Worm (Caenorhabditis elegans) whole organism, L2 larva: ENCODE results near the gene oac-14.

Experiments used
- C34F6.9 ChIP-seq: fragments of 150-350 bp; optimal IDR thresholded peaks from 2 replicates; lab custom pipeline; 2014; ENCODE audit warnings: missing biosample characterization, missing genetic modification characterization
- F13H6.1 ChIP-seq: sonication (generic microtip); optimal IDR thresholded peaks from 2 replicates; lab custom pipeline; 2016; ENCODE audit warnings: missing genetic modification characterization, missing compliant biosample characterization
- R02D3.7 ChIP-seq: fragments of 150-350 bp; optimal IDR thresholded peaks from 2 replicates; lab custom pipeline; 2014; ENCODE audit warnings: missing biosample characterization, missing genetic modification characterization
- Y55F3AM.14 ChIP-seq: fragments of 200-800 bp; sonication (Bioruptor generic); optimal IDR thresholded peaks from 2 replicates; lab custom pipeline; 2018; ENCODE audit warnings: mild to moderate bottlenecking, missing genetic modification characterization, missing compliant biosample characterization
- ZK546.5 ChIP-seq: sonication (generic microtip); optimal IDR thresholded peaks from 2 replicates; lab custom pipeline; 2017; ENCODE audit warnings: missing biosample characterization, missing genetic modification characterization
- alr-1 ChIP-seq: fragments of 150-350 bp; optimal IDR thresholded peaks from 2 replicates; lab custom pipeline; 2014; ENCODE audit warnings: missing biosample characterization, missing genetic modification characterization
- aly-2 ChIP-seq: fragments of 150-350 bp; optimal IDR thresholded peaks from 2 replicates; lab custom pipeline; 2014; ENCODE audit warnings: missing biosample characterization, missing genetic modification characterization
- ama-1 ChIP-seq: fragments of 150-350 bp; optimal IDR thresholded peaks from 2 replicates; lab custom pipeline; 2018; ENCODE audit warnings: inconsistent platforms
- ceh-16 ChIP-seq: fragments of 150-350 bp; optimal IDR thresholded peaks from 2 replicates; lab custom pipeline; 2014; ENCODE audit warnings: missing biosample characterization, missing genetic modification characterization
- ceh-82 ChIP-seq: fragments of 150-350 bp; optimal IDR thresholded peaks from 2 replicates; lab custom pipeline; 2014; ENCODE audit warnings: missing biosample characterization, missing genetic modification characterization
- crh-2 ChIP-seq: sonication (generic microtip); optimal IDR thresholded peaks from 2 replicates; lab custom pipeline; 2017; ENCODE audit warnings: missing biosample characterization, missing genetic modification characterization
- dmd-4 ChIP-seq: sonication (generic microtip); optimal IDR thresholded peaks from 2 replicates; lab custom pipeline; 2017; ENCODE audit warnings: missing biosample characterization, missing genetic modification characterization
- egl-27 ChIP-seq: sonication (generic microtip); optimal IDR thresholded peaks from 3 replicates; lab custom pipeline; 2017; ENCODE audit warnings: missing biosample characterization, missing genetic modification reagents, missing genetic modification characterization
- elt-1 ChIP-seq: fragments of 150-350 bp; optimal IDR thresholded peaks from 2 replicates; lab custom pipeline; 2014; ENCODE audit warnings: missing biosample characterization, missing genetic modification characterization
- elt-3 ChIP-seq: sonication (generic microtip); optimal IDR thresholded peaks from 2 replicates; lab custom pipeline; 2017; ENCODE audit warnings: missing biosample characterization, missing genetic modification characterization
- fos-1 ChIP-seq: fragments of 150-350 bp; optimal IDR thresholded peaks from 2 replicates; lab custom pipeline; 2014; ENCODE audit warnings: missing biosample characterization, missing genetic modification characterization
- gmeb-1 ChIP-seq: fragments of 150-350 bp; optimal IDR thresholded peaks from 2 replicates; lab custom pipeline; 2014; ENCODE audit warnings: missing biosample characterization, missing genetic modification characterization
- lin-11 ChIP-seq: fragments of 150-350 bp; sonication (generic microtip); optimal IDR thresholded peaks from 2 replicates; lab custom pipeline; 2014; ENCODE audit warnings: missing biosample characterization, missing genetic modification characterization, inconsistent platforms, mixed read lengths
- lin-13 ChIP-seq: fragments of 150-350 bp; optimal IDR thresholded peaks from 2 replicates; lab custom pipeline; 2014; ENCODE audit warnings: missing biosample characterization, missing genetic modification reagents, missing genetic modification characterization
- lin-39 ChIP-seq: fragments of 150-350 bp; optimal IDR thresholded peaks from 2 replicates; lab custom pipeline; 2014; ENCODE audit warnings: missing biosample characterization, missing genetic modification reagents, missing genetic modification characterization
- lsy-2 ChIP-seq, 2 experiments: fragments of 150-350 bp in 1 of 2; sonication (generic microtip) in 1 of 2; optimal IDR thresholded peaks; 2 replicates each; lab custom pipeline; 2014 to 2017; ENCODE audit warnings: missing biosample characterization in 2 of 2, missing genetic modification characterization in 2 of 2
- mbf-1 ChIP-seq: sonication (generic microtip); optimal IDR thresholded peaks from 2 replicates; lab custom pipeline; 2017; ENCODE audit warnings: missing biosample characterization, missing genetic modification characterization
- mdl-1 ChIP-seq, 2 experiments: fragments of 150-350 bp in 1 of 2; sonication (generic microtip) in 1 of 2; optimal IDR thresholded peaks; 2 replicates each; lab custom pipeline; 2017; ENCODE audit warnings: missing biosample characterization in 2 of 2, missing genetic modification characterization in 2 of 2
- nhr-10 ChIP-seq: sonication (generic microtip); optimal IDR thresholded peaks from 2 replicates; lab custom pipeline; 2017; ENCODE audit warnings: missing biosample characterization, missing genetic modification characterization
- nhr-12 ChIP-seq: fragments of 150-350 bp; optimal IDR thresholded peaks from 2 replicates; lab custom pipeline; 2014; ENCODE audit warnings: missing biosample characterization, missing genetic modification characterization
- nhr-129 ChIP-seq: fragments of 150-350 bp; optimal IDR thresholded peaks from 2 replicates; lab custom pipeline; 2014; ENCODE audit warnings: missing biosample characterization, missing genetic modification characterization
- nhr-21 ChIP-seq: fragments of 150-350 bp; optimal IDR thresholded peaks from 2 replicates; lab custom pipeline; 2014; ENCODE audit warnings: missing biosample characterization, missing genetic modification characterization
- nhr-23 ChIP-seq: fragments of 150-350 bp; optimal IDR thresholded peaks from 2 replicates; lab custom pipeline; 2014; ENCODE audit warnings: missing biosample characterization, missing genetic modification reagents, missing genetic modification characterization
- nhr-237 ChIP-seq: fragments of 150-350 bp; optimal IDR thresholded peaks from 2 replicates; lab custom pipeline; 2014; ENCODE audit warnings: missing biosample characterization, missing genetic modification characterization
- nhr-25 ChIP-seq: fragments of 150-350 bp; sonication (generic microtip); optimal IDR thresholded peaks from 3 replicates; lab custom pipeline; 2014; ENCODE audit warnings: missing biosample characterization, missing genetic modification characterization
- nhr-6 ChIP-seq: fragments of 150-350 bp; optimal IDR thresholded peaks from 2 replicates; lab custom pipeline; 2014; ENCODE audit warnings: missing biosample characterization, missing genetic modification characterization
- nhr-77 ChIP-seq: fragments of 150-350 bp; optimal IDR thresholded peaks from 2 replicates; lab custom pipeline; 2014; ENCODE audit warnings: missing biosample characterization, missing genetic modification characterization
- peb-1 ChIP-seq: fragments of 150-350 bp; optimal IDR thresholded peaks from 2 replicates; lab custom pipeline; 2014; ENCODE audit warnings: missing biosample characterization, missing genetic modification characterization
- sem-4 ChIP-seq: fragments of 150-350 bp; optimal IDR thresholded peaks from 2 replicates; lab custom pipeline; 2014; ENCODE audit warnings: missing biosample characterization, missing genetic modification reagents, missing genetic modification characterization
- skn-1 ChIP-seq: sonication (generic microtip); optimal IDR thresholded peaks from 2 replicates; lab custom pipeline; 2017; ENCODE audit warnings: missing biosample characterization, missing genetic modification characterization
- sma-3 ChIP-seq: sonication (generic microtip); optimal IDR thresholded peaks from 2 replicates; lab custom pipeline; 2016; ENCODE audit warnings: missing genetic modification reagents, missing genetic modification characterization, missing compliant biosample characterization
- sma-9 ChIP-seq, 2 experiments: fragments of 150-350 bp in 1 of 2; sonication (generic microtip) in 1 of 2; optimal IDR thresholded peaks; 2 replicates each; lab custom pipeline; 2014 to 2016; ENCODE audit warnings: missing genetic modification characterization in 2 of 2, mild to moderate bottlenecking in 1 of 2, missing biosample characterization in 1 of 2, missing compliant biosample characterization in 1 of 2, missing genetic modification reagents in 1 of 2, moderate library complexity in 1 of 2
- snpc-4 ChIP-seq: fragments of 150-350 bp; optimal IDR thresholded peaks from 2 replicates; lab custom pipeline; 2014; ENCODE audit warnings: missing biosample characterization, missing genetic modification characterization
- unc-39 ChIP-seq: fragments of 150-350 bp; optimal IDR thresholded peaks from 2 replicates; lab custom pipeline; 2014; ENCODE audit warnings: missing biosample characterization, missing genetic modification characterization
- unc-55 ChIP-seq: fragments of 150-350 bp; sonication (generic microtip); optimal IDR thresholded peaks from 3 replicates; lab custom pipeline; 2014; ENCODE audit warnings: missing biosample characterization, missing genetic modification reagents, missing genetic modification characterization
- unc-62 ChIP-seq: fragments of 150-350 bp; optimal IDR thresholded peaks from 2 replicates; lab custom pipeline; 2014; ENCODE audit warnings: missing biosample characterization, missing genetic modification reagents, missing genetic modification characterization
- zag-1 ChIP-seq: fragments of 150-350 bp; optimal IDR thresholded peaks from 2 replicates; lab custom pipeline; 2014; ENCODE audit warnings: missing biosample characterization, missing genetic modification characterization
- ztf-4 ChIP-seq: fragments of 150-350 bp; optimal IDR thresholded peaks from 2 replicates; lab custom pipeline; 2014; ENCODE audit warnings: missing biosample characterization, missing genetic modification characterization

oac-14 gene

DNA sequence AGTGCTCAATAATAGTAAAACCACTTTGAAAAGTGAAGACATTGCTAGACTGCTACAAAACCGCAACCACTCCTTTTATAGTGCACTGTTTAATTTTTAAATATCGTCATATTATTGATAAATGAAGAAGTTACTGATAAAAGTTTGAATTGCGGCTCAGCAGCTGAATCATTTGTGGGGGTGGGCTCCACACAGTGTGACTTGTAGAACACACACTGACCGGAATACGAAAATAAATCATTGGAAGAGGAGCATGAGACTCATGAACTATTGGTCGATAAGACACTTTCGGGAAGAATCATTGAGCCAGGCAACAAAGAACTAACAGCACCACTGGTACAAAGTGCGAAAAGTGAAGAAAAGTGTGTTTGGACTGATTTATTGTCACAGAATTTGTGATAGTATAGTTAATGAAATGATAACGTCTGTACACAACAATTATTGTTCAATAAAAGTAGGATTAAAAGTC, at the start of gene oac-14:
Gene oac-14 (minus strand): TSS at position 51 of the 469 bp plus-strand sequence.
- no peak for TF ChIP-seq ZK546.5
- TF ChIP-seq Y55F3AM.14 (GFP tag; lab: Kevin White, UChicago) = no peak
- TF ChIP-seq nhr-6 = no peak
- TF ChIP-seq egl-27 (tag; lab: Kevin White, UChicago) = no peak
- no peak for TF ChIP-seq snpc-4 (tag; lab: Kevin White, UChicago)
- TF ChIP-seq nhr-129 = peak; percentile 41
- TF ChIP-seq fos-1 (tag; lab: Kevin White, UChicago) = peak; percentile 93
- TF ChIP-seq unc-62 (GFP tag; lab: Kevin White, UChicago) = no peak
- TF ChIP-seq nhr-12 = no peak
- no peak for TF ChIP-seq alr-1 (tag; lab: Kevin White, UChicago)
- TF ChIP-seq unc-39 (tag; lab: Kevin White, UChicago) = no peak
- TF ChIP-seq nhr-23 = no peak
- TF ChIP-seq mbf-1 = no peak
- no peak for TF ChIP-seq lin-39 (tag; lab: Kevin White, UChicago)
- TF ChIP-seq mdl-1 (tag; optimal IDR thresholded peaks at IDR 0.05; lab: Kevin White, UChicago) = no peak
- TF ChIP-seq F13H6.1 (tag; lab: Kevin White, UChicago) = peak; percentile 87
- TF ChIP-seq crh-2 (tag; lab: Kevin White, UChicago) = peak; percentile 78
- peak; percentile 51 for TF ChIP-seq gmeb-1 (tag; lab: Kevin White, UChicago)
- no peak for TF ChIP-seq R02D3.7 (tag; lab: Kevin White, UChicago)
- no peak for TF ChIP-seq nhr-77 (tag; lab: Kevin White, UChicago)
- TF ChIP-seq elt-1 = no peak
- no peak for TF ChIP-seq ama-1 (lab: Kevin White, UChicago)
- TF ChIP-seq ceh-16 (tag; lab: Kevin White, UChicago) = no peak
- no peak for TF ChIP-seq C34F6.9 (tag; lab: Kevin White, UChicago)
- TF ChIP-seq nhr-237 (tag; lab: Kevin White, UChicago) = no peak
- no peak for TF ChIP-seq unc-55 (GFP tag; lab: Kevin White, UChicago)
- no peak for TF ChIP-seq nhr-10
- peak; percentile 90 for TF ChIP-seq sma-9 (GFP tag; optimal IDR thresholded peaks at IDR 0.05; lab: Kevin White, UChicago)
- no peak for TF ChIP-seq sma-9 (tag; optimal IDR thresholded peaks at IDR 0.05; lab: Kevin White, UChicago)
- TF ChIP-seq nhr-21 (tag; lab: Kevin White, UChicago) = no peak
- no peak for TF ChIP-seq ztf-4 (tag; lab: Kevin White, UChicago)
- TF ChIP-seq peb-1 = no peak
- no peak for TF ChIP-seq zag-1
- peak in 1 of 2 experiments; percentile 12 for TF ChIP-seq lsy-2 (tag; optimal IDR thresholded peaks at IDR 0.05; lab: Kevin White, UChicago)
- TF ChIP-seq skn-1 = no peak
- peak; percentile 47 for TF ChIP-seq sma-3 (GFP tag; lab: Kevin White, UChicago)
- no peak for TF ChIP-seq ceh-82 (tag; lab: Kevin White, UChicago)
- no peak for TF ChIP-seq dmd-4 (tag; lab: Kevin White, UChicago)
- no peak for TF ChIP-seq elt-3 (tag; lab: Kevin White, UChicago)

DNA sequence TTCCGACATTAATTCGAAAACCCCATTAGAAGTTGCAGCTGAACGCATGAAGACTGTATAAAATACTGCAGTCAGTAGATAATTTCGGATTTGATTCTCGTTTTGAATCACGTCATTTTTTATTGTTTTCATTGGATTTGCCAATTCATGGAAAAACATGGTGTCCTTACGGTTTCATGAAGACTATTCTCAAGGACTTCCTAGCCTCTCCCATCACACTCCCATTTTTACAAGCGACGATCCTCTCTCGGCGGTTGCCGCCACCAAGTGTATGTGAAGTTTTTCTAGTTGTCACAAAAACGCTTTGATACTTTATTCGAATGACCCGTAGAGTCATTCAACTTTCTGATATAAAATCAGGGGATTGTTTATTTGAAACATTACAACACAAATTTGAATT, 48.0 kb upstream of the oac-14 start:
- TF ChIP-seq nhr-25 (tag; lab: Kevin White, UChicago) (peak; percentile 32), peb-1 (no peak)

DNA sequence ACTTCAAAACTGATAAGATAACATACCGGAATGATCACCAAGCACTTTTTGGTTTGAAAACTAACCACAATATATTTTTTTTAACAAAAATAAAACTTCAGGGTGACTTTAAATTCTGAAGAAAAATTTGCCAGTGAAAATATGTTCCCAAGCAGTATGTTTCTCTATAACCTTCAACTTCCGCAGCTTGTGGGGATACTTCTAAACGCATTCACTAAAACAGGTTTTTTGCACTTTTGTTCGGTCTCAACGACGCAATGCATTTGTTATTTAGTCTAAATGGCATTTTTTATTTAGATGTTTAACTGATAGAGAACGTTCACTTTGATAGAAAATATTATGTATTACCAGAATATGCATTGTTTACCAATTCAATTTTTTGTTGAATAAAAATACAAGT, 47.4 kb upstream of the oac-14 start:
- TF ChIP-seq unc-55 (GFP tag; lab: Kevin White, UChicago) (peak; percentile 31), crh-2 (tag; lab: Kevin White, UChicago) (no peak), R02D3.7 (tag; lab: Kevin White, UChicago) (no peak), mdl-1 (tag; optimal IDR thresholded peaks at IDR 0.05; lab: Kevin White, UChicago) (no peak), nhr-25 (tag; lab: Kevin White, UChicago) (peak; percentile 78), Y55F3AM.14 (GFP tag; lab: Kevin White, UChicago) (no peak), nhr-21 (tag; lab: Kevin White, UChicago) (peak; percentile 17)

DNA sequence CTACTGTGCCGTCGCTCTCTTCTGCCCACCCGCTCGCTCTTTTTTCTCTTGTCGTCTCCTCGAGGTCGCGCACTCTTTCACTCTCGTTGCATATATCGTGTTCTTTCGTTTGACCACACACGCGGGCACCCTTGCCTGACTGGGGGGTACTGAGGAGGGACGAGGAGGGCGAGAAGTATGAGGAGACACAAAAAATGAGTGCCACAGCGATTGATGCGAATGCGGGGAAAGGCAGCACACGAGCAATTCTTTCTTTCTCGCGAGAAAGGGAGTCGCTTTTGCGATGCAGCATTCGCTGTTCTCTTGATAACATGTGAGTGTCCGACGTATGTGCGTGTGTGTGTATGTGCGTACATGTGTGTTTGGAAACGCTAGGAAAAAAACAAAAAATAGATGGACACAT, 46.7 kb upstream of the oac-14 start:
- TF ChIP-seq egl-27 (tag; lab: Kevin White, UChicago) = peak; percentile 79
- TF ChIP-seq lsy-2 (tag; optimal IDR thresholded peaks at IDR 0.05; lab: Kevin White, UChicago) = peak; percentile 25 to 73
- peak; percentile 12 for TF ChIP-seq sma-9 (GFP tag; optimal IDR thresholded peaks at IDR 0.05; lab: Kevin White, UChicago)
- no peak for TF ChIP-seq sma-9 (tag; optimal IDR thresholded peaks at IDR 0.05; lab: Kevin White, UChicago)
- TF ChIP-seq alr-1 (tag; lab: Kevin White, UChicago) = no peak
- TF ChIP-seq snpc-4 (tag; lab: Kevin White, UChicago) = peak; percentile 50
- no peak for TF ChIP-seq nhr-237 (tag; lab: Kevin White, UChicago)
- no peak for TF ChIP-seq aly-2
- TF ChIP-seq nhr-21 (tag; lab: Kevin White, UChicago) = peak; percentile 74
- peak; percentile 93 for TF ChIP-seq F13H6.1 (tag; lab: Kevin White, UChicago)
- TF ChIP-seq nhr-6 = peak; percentile 50
- peak; percentile 50 for TF ChIP-seq Y55F3AM.14 (GFP tag; lab: Kevin White, UChicago)
- peak; percentile 64 for TF ChIP-seq lin-11 (tag; lab: Kevin White, UChicago)
- TF ChIP-seq peb-1 = no peak
- no peak for TF ChIP-seq nhr-23
- peak; percentile 83 for TF ChIP-seq ztf-4 (tag; lab: Kevin White, UChicago)
- TF ChIP-seq nhr-129 = peak; percentile 95
- peak; percentile 92 for TF ChIP-seq C34F6.9 (tag; lab: Kevin White, UChicago)
- TF ChIP-seq lin-39 (tag; lab: Kevin White, UChicago) = no peak
- TF ChIP-seq unc-62 (GFP tag; lab: Kevin White, UChicago) = peak; percentile 12
- TF ChIP-seq sma-3 (GFP tag; lab: Kevin White, UChicago) = peak; percentile 34
- TF ChIP-seq sem-4 (tag; lab: Kevin White, UChicago) = peak; percentile 69
- TF ChIP-seq nhr-12 = no peak
- peak; percentile 75 for TF ChIP-seq ceh-16 (tag; lab: Kevin White, UChicago)
- TF ChIP-seq fos-1 (tag; lab: Kevin White, UChicago) = peak; percentile 81
- peak; percentile 77 to 93 for TF ChIP-seq mdl-1 (tag; optimal IDR thresholded peaks at IDR 0.05; lab: Kevin White, UChicago)
- peak; percentile 83 for TF ChIP-seq crh-2 (tag; lab: Kevin White, UChicago)
- TF ChIP-seq ZK546.5 = no peak
- peak; percentile 87 for TF ChIP-seq zag-1
- peak; percentile 11 for TF ChIP-seq nhr-25 (tag; lab: Kevin White, UChicago)
- TF ChIP-seq lin-13 (GFP tag; lab: Kevin White, UChicago) = peak; percentile 59
